Worm (Caenorhabditis elegans): ENCODE results near the gene str-87.

Gene str-87

DNA sequence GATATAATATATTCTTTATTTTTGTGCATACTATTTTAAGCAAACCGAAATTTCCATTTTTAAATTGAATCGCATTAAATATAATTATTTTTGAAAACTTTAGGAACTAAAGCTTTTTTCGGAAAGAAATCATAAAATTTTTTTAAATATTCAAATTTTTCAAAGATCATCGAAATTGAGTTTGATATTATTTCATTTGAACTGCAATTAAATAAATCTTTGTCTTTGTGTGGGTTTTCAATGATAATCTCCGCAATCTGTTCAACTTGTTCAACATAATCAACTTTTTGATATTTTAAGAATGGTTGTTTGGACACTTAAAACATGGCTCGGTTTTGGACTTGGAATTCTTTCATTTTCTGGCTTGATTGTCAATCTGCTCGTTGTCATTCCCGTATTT, 21.2 kb upstream of the str-87 start, which contains the start of gene srx-2:
Gene srx-2, plus strand, starts transcription at position 301 of the 400 bp plus-strand sequence.
- TF ChIP-seq nhr-232 (tag; optimal IDR thresholded peaks at IDR 0.05): no peak
- TF ChIP-seq C08G9.2 (tag; optimal IDR thresholded peaks at IDR 0.05): no peak
- no peak for TF ChIP-seq ceh-14 (tag; optimal IDR thresholded peaks at IDR 0.05)
- TF ChIP-seq tbx-2 (tag; optimal IDR thresholded peaks at IDR 0.05): no peak
- TF ChIP-seq odd-2 (tag; optimal IDR thresholded peaks at IDR 0.05): no peak
- TF ChIP-seq nfya-1 (tag; optimal IDR thresholded peaks at IDR 0.05): no peak
- TF ChIP-seq K09A11.1 (tag; optimal IDR thresholded peaks at IDR 0.05; ENCODE audit: insufficient read depth): no peak
- no peak for TF ChIP-seq hlh-15 (tag; optimal IDR thresholded peaks at IDR 0.05)
- no peak for TF ChIP-seq unc-3 (GFP tag; conservative IDR thresholded peaks at IDR 0.05)
- no peak for TF ChIP-seq unc-3 (tag; optimal IDR thresholded peaks at IDR 0.05)
- no peak for TF ChIP-seq hlh-6 (tag; optimal IDR thresholded peaks at IDR 0.05)
- no peak for TF ChIP-seq pros-1 (tag; optimal IDR thresholded peaks at IDR 0.05)
- no peak for TF ChIP-seq sdc-2 (tag; optimal IDR thresholded peaks at IDR 0.05)

DNA sequence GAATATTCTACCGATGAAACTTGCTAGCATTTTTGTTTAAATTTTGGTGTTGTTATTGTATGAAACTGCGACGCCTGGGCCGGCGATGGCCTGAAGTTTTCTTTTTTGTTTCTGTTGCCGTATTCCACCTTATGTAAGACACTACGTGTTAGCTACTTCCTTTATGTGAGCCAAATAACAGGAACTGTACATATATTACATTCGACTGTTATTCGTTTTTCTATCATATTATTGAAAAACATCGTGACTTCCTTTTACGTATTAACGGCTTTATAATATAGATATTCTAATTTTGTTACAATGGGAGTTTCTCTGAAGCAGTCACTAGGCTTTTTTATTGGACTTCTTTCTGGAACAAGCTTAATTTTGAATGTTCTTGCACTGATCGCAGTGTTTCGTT, 17.2 kb upstream of the str-87 start, which contains the start of gene srx-3:
Gene srx-3, plus strand, starts transcription at position 301 of the 400 bp plus-strand sequence.
- TF ChIP-seq sdc-2 (tag; optimal IDR thresholded peaks at IDR 0.05) (no peak), ceh-22 (tag; optimal IDR thresholded peaks at IDR 0.05) (no peak), ceh-30 (tag; optimal IDR thresholded peaks at IDR 0.05) (no peak), nhr-232 (tag; optimal IDR thresholded peaks at IDR 0.05) (no peak), F13H6.1 (tag; optimal IDR thresholded peaks at IDR 0.05) (no peak)

DNA sequence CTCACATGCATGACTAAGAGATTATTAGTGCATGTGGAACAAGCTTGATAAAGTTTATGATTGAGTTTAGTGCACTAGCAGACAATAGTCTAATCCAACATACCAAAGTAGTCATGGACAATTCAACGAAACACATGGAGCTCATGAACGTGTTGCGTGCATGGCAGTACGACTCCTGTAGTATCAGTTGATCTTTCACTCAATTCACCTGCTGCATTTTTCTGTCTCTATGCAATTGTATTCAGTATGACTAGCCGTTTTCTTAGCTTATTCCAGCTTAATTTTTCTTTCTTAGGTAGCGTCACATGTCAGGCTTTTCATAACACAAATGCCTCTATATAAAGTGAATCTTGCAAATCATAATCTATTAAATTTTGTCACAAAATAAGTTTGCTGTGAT, 15.3 kb upstream of the str-87 start, which contains the start of gene srx-1:
Gene srx-1, plus strand, starts transcription at position 382 of the 400 bp plus-strand sequence.
- TF ChIP-seq ceh-34 (tag; optimal IDR thresholded peaks at IDR 0.05) (no peak), K02D7.2 (tag; optimal IDR thresholded peaks at IDR 0.05) (no peak), dmd-4 (tag; optimal IDR thresholded peaks at IDR 0.05; ENCODE audit: borderline replicate concordance) (no peak), tbx-2 (tag; optimal IDR thresholded peaks at IDR 0.05) (no peak), syd-9 (tag; optimal IDR thresholded peaks at IDR 0.05) (no peak), fkh-6 (tag; optimal IDR thresholded peaks at IDR 0.05) (no peak), T23F11.4 (GFP tag; optimal IDR thresholded peaks at IDR 0.05) (no peak), ztf-16 (tag; optimal IDR thresholded peaks at IDR 0.05) (no peak), hlh-8 (tag; optimal IDR thresholded peaks at IDR 0.05) (no peak)

DNA sequence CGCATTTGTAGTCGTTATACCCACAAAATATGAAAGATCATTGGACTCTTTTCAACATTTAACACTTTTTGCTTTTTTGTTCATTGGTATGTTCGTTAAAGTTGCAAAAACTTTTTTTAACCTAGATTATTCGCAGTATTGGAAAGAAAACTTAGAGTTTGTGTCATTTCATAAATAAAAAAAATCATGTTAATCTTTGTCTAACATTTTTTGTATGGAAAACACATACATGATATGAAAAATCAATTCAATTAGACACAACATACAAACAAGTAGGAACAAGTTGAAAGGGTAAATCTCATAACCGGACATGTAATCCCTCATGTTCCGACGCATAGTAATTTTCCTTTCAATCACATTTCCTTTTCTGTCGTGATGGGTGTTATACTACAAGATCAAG, 13.2 kb upstream of the str-87 start, which contains the start of gene F59E11.2:
Gene F59E11.2, plus strand, starts transcription at position 301 of the 400 bp plus-strand sequence.
- TF ChIP-seq tbx-2 (tag; optimal IDR thresholded peaks at IDR 0.05) (no peak), T23F11.4 (GFP tag; optimal IDR thresholded peaks at IDR 0.05) (no peak), hlh-15 (tag; optimal IDR thresholded peaks at IDR 0.05) (no peak), ceh-18 (tag; optimal IDR thresholded peaks at IDR 0.05) (no peak), ceh-24 (tag; optimal IDR thresholded peaks at IDR 0.05) (no peak), ahr-1 (tag; optimal IDR thresholded peaks at IDR 0.05) (no peak), ama-1 (optimal IDR thresholded peaks at IDR 0.05) (no peak), elt-2 (tag; optimal IDR thresholded peaks at IDR 0.05) (no peak)

DNA sequence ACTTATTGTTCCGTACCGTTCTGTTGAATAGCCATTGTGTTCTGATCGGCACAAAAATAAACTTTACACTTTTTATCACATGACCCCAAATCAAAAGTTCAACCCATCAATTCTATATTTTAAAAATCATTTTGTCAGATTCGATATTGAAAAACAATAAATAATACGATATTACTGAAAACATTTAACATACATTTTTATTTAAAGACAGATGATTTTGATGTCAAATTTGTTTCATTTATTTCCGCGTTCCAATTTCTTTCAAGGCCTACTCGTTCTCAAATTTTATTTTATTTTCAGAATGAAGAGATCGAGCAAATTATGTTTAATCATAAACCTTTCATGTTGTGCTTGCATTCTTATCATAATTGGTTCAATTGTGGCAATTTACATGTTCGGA, 6.8 kb upstream of the str-87 start, which contains the start of gene F59E11.5:
Gene F59E11.5, plus strand, starts transcription at position 301 of the 400 bp plus-strand sequence.
- TF ChIP-seq ceh-22 (tag; optimal IDR thresholded peaks at IDR 0.05) (no peak), dve-1 (tag; optimal IDR thresholded peaks at IDR 0.05) (no peak), ceh-31 (tag; optimal IDR thresholded peaks at IDR 0.05) (no peak), syd-9 (tag; optimal IDR thresholded peaks at IDR 0.05) (no peak), elt-4 (tag; optimal IDR thresholded peaks at IDR 0.05) (no peak), madf-2 (tag; optimal IDR thresholded peaks at IDR 0.05) (no peak), fkh-10 (GFP tag; optimal IDR thresholded peaks at IDR 0.05) (no peak), lin-11 (tag; optimal IDR thresholded peaks at IDR 0.05) (no peak), sox-2 (GFP tag; IDR thresholded peaks at IDR 0.05) (no peak), mec-3 (tag; optimal IDR thresholded peaks at IDR 0.05; ENCODE audit: borderline replicate concordance) (no peak), hlh-15 (tag; optimal IDR thresholded peaks at IDR 0.05) (no peak), ceh-9 (tag; optimal IDR thresholded peaks at IDR 0.05) (no peak), K02D7.2 (tag; optimal IDR thresholded peaks at IDR 0.05) (no peak), tbx-2 (tag; optimal IDR thresholded peaks at IDR 0.05) (no peak), ceh-24 (tag; optimal IDR thresholded peaks at IDR 0.05) (no peak), elt-2 (tag; optimal IDR thresholded peaks at IDR 0.05) (no peak), tbx-7 (tag; optimal IDR thresholded peaks at IDR 0.05) (no peak)

Measured in whole organism, late embryonic.